Fruit fly (Drosophila melanogaster) Kc167 (cell line): ENCODE results near the gene CG18788.

Source experiments
- Sin3A ChIP-seq: fragments of >200 bp; optimal IDR thresholded peaks from 2 replicates; lab custom pipeline; 2018; ENCODE audit warnings: missing external identifiers
- h ChIP-seq: fragments of >200 bp; optimal IDR thresholded peaks from 3 replicates; lab custom pipeline; 2018; ENCODE audit warnings: missing external identifiers
- insv ChIP-seq: fragments of >200 bp; optimal IDR thresholded peaks from 3 replicates; lab custom pipeline; 2018; ENCODE audit warnings: missing external identifiers

- TF ChIP-seq h (lab: Kevin White, UChicago), result no peak
- TF ChIP-seq insv (lab: Kevin White, UChicago), result no peak
- TF ChIP-seq Sin3A (lab: Kevin White, UChicago), result no peak
Measured at dm6 chr2L:12045941-12046855, 12.2 kb downstream of the CG18788 start, which contains the start of gene CG6770.
